Worm (Caenorhabditis elegans) whole organism, L4 larva: Measurements from ENCODE around the gene rml-3.

Source experiments
- D1046.2 ChIP-seq: fragments of 200-800 bp; sonication (Bioruptor generic); IDR thresholded peaks from 2 replicates; pipeline ENCODE4 v1.3.6; 2022; ENCODE audit warnings: missing genetic modification characterization, missing compliant biosample characterization
- F10B5.3 ChIP-seq: sonication (generic microtip); optimal IDR thresholded peaks from 2 replicates; lab custom pipeline; 2016; ENCODE audit warnings: mild to moderate bottlenecking, missing genetic modification characterization, missing compliant biosample characterization
- F26F4.8 ChIP-seq: fragments of 200-800 bp; sonication (Bioruptor generic); conservative IDR thresholded peaks from 2 replicates; pipeline ENCODE4 v1.3.6; 2022; ENCODE audit warnings: missing genetic modification characterization, missing compliant biosample characterization
- F37D6.2 ChIP-seq: sonication (generic microtip); optimal IDR thresholded peaks from 2 replicates; lab custom pipeline; 2016; ENCODE audit warnings: mild to moderate bottlenecking, missing genetic modification characterization, missing compliant biosample characterization
- F44E2.7 ChIP-seq: fragments of 200-800 bp; sonication (Bioruptor generic); IDR thresholded peaks from 2 replicates; pipeline ENCODE4 v2.1.2; 2022; ENCODE audit warnings: missing genetic modification characterization, missing compliant biosample characterization
- R02D3.7 ChIP-seq: fragments of 150-350 bp; sonication (generic microtip); optimal IDR thresholded peaks from 3 replicates; lab custom pipeline; 2014; ENCODE audit warnings: missing biosample characterization, missing genetic modification characterization
- T26A8.4 ChIP-seq: fragments of 200-800 bp; sonication (Bioruptor generic); IDR thresholded peaks from 2 replicates; pipeline ENCODE4 v1.3.6; 2022; ENCODE audit warnings: missing genetic modification characterization, missing compliant biosample characterization
- Y48G9A.11 ChIP-seq: fragments of 200-800 bp; sonication (Bioruptor generic); IDR thresholded peaks from 2 replicates; pipeline ENCODE4 v1.3.6; 2022; ENCODE audit warnings: missing genetic modification reagents, missing genetic modification characterization, missing compliant biosample characterization
- Y5F2A.4 ChIP-seq: fragments of 200-800 bp; sonication (Bioruptor generic); optimal IDR thresholded peaks from 2 replicates; lab custom pipeline; 2018; ENCODE audit warnings: mild to moderate bottlenecking, missing genetic modification characterization, missing compliant biosample characterization
- Y75B8A.6 ChIP-seq: fragments of 200-800 bp; sonication (Bioruptor generic); IDR thresholded peaks from 2 replicates; pipeline ENCODE4 v1.3.6; 2022; ENCODE audit warnings: missing genetic modification reagents, missing genetic modification characterization, missing compliant biosample characterization
- attf-4 ChIP-seq: sonication (generic microtip); optimal IDR thresholded peaks from 3 replicates; lab custom pipeline; 2017; ENCODE audit warnings: missing biosample characterization, missing genetic modification characterization
- ceh-32 ChIP-seq: sonication (generic microtip); optimal IDR thresholded peaks from 2 replicates; lab custom pipeline; 2016; ENCODE audit warnings: mild to moderate bottlenecking, missing genetic modification characterization, missing compliant biosample characterization; ENCODE audit not compliant: poor library complexity
- ceh-44 ChIP-seq: fragments of 200-800 bp; sonication (Bioruptor generic); IDR thresholded peaks from 2 replicates; pipeline ENCODE4 v1.3.6; 2022; ENCODE audit warnings: missing genetic modification reagents, missing genetic modification characterization, missing compliant biosample characterization
- daf-16 ChIP-seq, 3 experiments: sonication (generic microtip); optimal IDR thresholded peaks; 2 replicates each; lab custom pipeline; 2016 to 2017; ENCODE audit warnings: missing genetic modification characterization in 3 of 3, missing genetic modification reagents in 3 of 3, mild to moderate bottlenecking in 2 of 3, missing compliant biosample characterization in 2 of 3, missing biosample characterization in 1 of 3, moderate library complexity in 1 of 3
- dmd-6 ChIP-seq: fragments of 200-800 bp; sonication (Bioruptor generic); IDR thresholded peaks from 2 replicates; pipeline ENCODE4 v1.3.6; 2022; ENCODE audit warnings: missing genetic modification reagents, missing genetic modification characterization, missing compliant biosample characterization
- dmd-8 ChIP-seq: fragments of 200-800 bp; sonication (Bioruptor generic); IDR thresholded peaks from 2 replicates; pipeline ENCODE4 v1.3.6; 2022; ENCODE audit warnings: missing genetic modification characterization, missing compliant biosample characterization
- dmd-9 ChIP-seq: fragments of 200-800 bp; sonication (Bioruptor generic); IDR thresholded peaks from 2 replicates; pipeline ENCODE4 v1.3.6; 2022; ENCODE audit warnings: missing genetic modification reagents, missing genetic modification characterization, missing compliant biosample characterization
- egl-27 ChIP-seq: sonication (generic microtip); optimal IDR thresholded peaks from 3 replicates; lab custom pipeline; 2017; ENCODE audit warnings: missing biosample characterization, missing genetic modification reagents, missing genetic modification characterization
- fkh-10 ChIP-seq: fragments of 150-350 bp; optimal IDR thresholded peaks from 2 replicates; lab custom pipeline; 2014; ENCODE audit warnings: missing biosample characterization, missing genetic modification reagents, missing genetic modification characterization
- jun-1 ChIP-seq: fragments of 150-350 bp; optimal IDR thresholded peaks from 2 replicates; lab custom pipeline; 2014; ENCODE audit warnings: missing biosample characterization, missing genetic modification reagents, missing genetic modification characterization
- lin-13 ChIP-seq: fragments of 150-350 bp; optimal IDR thresholded peaks from 2 replicates; lab custom pipeline; 2014; ENCODE audit warnings: missing biosample characterization, missing genetic modification reagents, missing genetic modification characterization
- lir-3 ChIP-seq: sonication (generic microtip); optimal IDR thresholded peaks from 2 replicates; lab custom pipeline; 2016; ENCODE audit warnings: mild to moderate bottlenecking, missing genetic modification characterization, missing compliant biosample characterization
- lsy-2 ChIP-seq, 2 experiments: fragments of 150-350 bp in 1 of 2; sonication (generic microtip) in 1 of 2; optimal IDR thresholded peaks; 2 replicates each; lab custom pipeline; 2014 to 2017; ENCODE audit warnings: missing biosample characterization in 2 of 2, missing genetic modification characterization in 2 of 2
- madf-5 ChIP-seq, 2 experiments: fragments of 200-800 bp; sonication (Bioruptor generic); IDR thresholded peaks; 2 replicates each; pipeline ENCODE4 v1.3.6; 2022; ENCODE audit warnings: missing compliant biosample characterization in 2 of 2, missing genetic modification characterization in 2 of 2
- mdl-1 ChIP-seq, 2 experiments: fragments of 150-350 bp in 1 of 2; sonication (generic microtip) in 1 of 2; optimal IDR thresholded peaks; 2 replicates each; lab custom pipeline; 2014 to 2017; ENCODE audit warnings: missing biosample characterization in 2 of 2, missing genetic modification characterization in 2 of 2
- mdt-29 ChIP-seq: fragments of 200-800 bp; sonication (Bioruptor generic); IDR thresholded peaks from 2 replicates; pipeline ENCODE4 v1.3.6; 2022; ENCODE audit warnings: missing genetic modification reagents, missing genetic modification characterization, missing compliant biosample characterization
- mxl-2 ChIP-seq: fragments of 200-800 bp; sonication (Bioruptor generic); conservative IDR thresholded peaks from 2 replicates; pipeline ENCODE4 v1.3.6; 2022; ENCODE audit warnings: missing genetic modification reagents, missing genetic modification characterization, missing compliant biosample characterization
- mxl-3 ChIP-seq: fragments of 200-800 bp; sonication (Bioruptor generic); optimal IDR thresholded peaks from 2 replicates; lab custom pipeline; 2018; ENCODE audit warnings: mild to moderate bottlenecking, missing genetic modification characterization, missing compliant biosample characterization
- nhr-10 ChIP-seq: fragments of 150-350 bp; optimal IDR thresholded peaks from 2 replicates; lab custom pipeline; 2014; ENCODE audit warnings: missing biosample characterization, missing genetic modification characterization
- nhr-111 ChIP-seq: fragments of 200-800 bp; sonication (Bioruptor generic); optimal IDR thresholded peaks from 2 replicates; lab custom pipeline; 2018; ENCODE audit warnings: mild to moderate bottlenecking, missing genetic modification characterization, missing compliant biosample characterization
- nhr-237 ChIP-seq: sonication (generic microtip); optimal IDR thresholded peaks from 2 replicates; lab custom pipeline; 2017; ENCODE audit warnings: missing biosample characterization, missing genetic modification characterization
- nhr-25 ChIP-seq: sonication (generic microtip); optimal IDR thresholded peaks from 2 replicates; lab custom pipeline; 2017; ENCODE audit warnings: missing genetic modification characterization, mild to moderate bottlenecking, missing compliant biosample characterization, antibody characterized with exemption, moderate library complexity, borderline replicate concordance; ENCODE audit not compliant: insufficient read depth
- nhr-28 ChIP-seq: fragments of 150-350 bp; optimal IDR thresholded peaks from 2 replicates; lab custom pipeline; 2014; ENCODE audit warnings: missing biosample characterization, missing genetic modification characterization
- nhr-41 ChIP-seq: fragments of 200-800 bp; sonication (Bioruptor generic); IDR thresholded peaks from 2 replicates; pipeline ENCODE4 v1.3.6; 2022; ENCODE audit warnings: missing genetic modification reagents, missing genetic modification characterization, missing compliant biosample characterization
- nhr-42 ChIP-seq: fragments of 200-800 bp; sonication (Bioruptor generic); IDR thresholded peaks from 2 replicates; pipeline ENCODE4 v1.3.6; 2022; ENCODE audit warnings: missing genetic modification characterization, missing compliant biosample characterization
- nhr-48 ChIP-seq: sonication (generic microtip); optimal IDR thresholded peaks from 2 replicates; lab custom pipeline; 2016; ENCODE audit warnings: mild to moderate bottlenecking, missing genetic modification characterization, missing compliant biosample characterization
- nhr-6 ChIP-seq: fragments of 150-350 bp; optimal IDR thresholded peaks from 2 replicates; lab custom pipeline; 2014; ENCODE audit warnings: missing biosample characterization, missing genetic modification characterization
- nhr-77 ChIP-seq: fragments of 150-350 bp; optimal IDR thresholded peaks from 2 replicates; lab custom pipeline; 2014; ENCODE audit warnings: missing biosample characterization, missing genetic modification characterization
- pha-4 ChIP-seq, 2 experiments: fragments of 150-350 bp in 1 of 2; fragments of 200-800 bp in 1 of 2; sonication (Bioruptor generic) in 1 of 2; IDR thresholded peaks in 1 of 2; optimal IDR thresholded peaks in 1 of 2; 2 replicates each; pipeline versions ENCODE4 v1.3.6 to Lab custom; 2014 to 2022; ENCODE audit warnings: missing genetic modification characterization in 2 of 2, missing genetic modification reagents in 2 of 2, missing biosample characterization in 1 of 2, missing compliant biosample characterization in 1 of 2
- php-3 ChIP-seq: fragments of 200-800 bp; sonication (Bioruptor generic); IDR thresholded peaks from 2 replicates; pipeline ENCODE4 v1.3.6; 2022; ENCODE audit warnings: missing genetic modification reagents, missing genetic modification characterization, missing compliant biosample characterization
- saeg-2 ChIP-seq: fragments of 200-800 bp; sonication (Bioruptor generic); IDR thresholded peaks from 2 replicates; pipeline ENCODE4 v1.3.6; 2022; ENCODE audit warnings: missing genetic modification reagents, missing genetic modification characterization, missing compliant biosample characterization
- set-16 ChIP-seq: fragments of 200-800 bp; sonication (Bioruptor generic); IDR thresholded peaks from 2 replicates; pipeline ENCODE4 v1.3.6; 2022; ENCODE audit warnings: missing genetic modification reagents, missing genetic modification characterization, missing compliant biosample characterization
- skn-1 ChIP-seq: fragments of 150-350 bp; optimal IDR thresholded peaks from 2 replicates; lab custom pipeline; 2014; ENCODE audit warnings: missing biosample characterization, missing genetic modification characterization
- snpc-1.2 ChIP-seq: fragments of 200-800 bp; sonication (Bioruptor generic); IDR thresholded peaks from 2 replicates; pipeline ENCODE4 v1.3.6; 2022; ENCODE audit warnings: missing genetic modification reagents, missing genetic modification characterization, missing compliant biosample characterization
- spr-1 ChIP-seq: sonication (generic microtip); optimal IDR thresholded peaks from 2 replicates; lab custom pipeline; 2016; ENCODE audit warnings: mild to moderate bottlenecking, missing genetic modification characterization, missing compliant biosample characterization
- tag-97 ChIP-seq: fragments of 200-800 bp; sonication (Bioruptor generic); IDR thresholded peaks from 2 replicates; pipeline ENCODE4 v1.3.6; 2022; ENCODE audit warnings: missing genetic modification characterization, missing compliant biosample characterization
- tra-1 ChIP-seq: fragments of 200-800 bp; sonication (Bioruptor generic); IDR thresholded peaks from 2 replicates; pipeline ENCODE4 v1.3.6; 2022; ENCODE audit warnings: missing genetic modification reagents, missing genetic modification characterization, missing compliant biosample characterization
- vab-7 ChIP-seq: fragments of 200-800 bp; sonication (Bioruptor generic); IDR thresholded peaks from 2 replicates; pipeline ENCODE4 v1.3.6; 2022; ENCODE audit warnings: missing genetic modification reagents, missing genetic modification characterization, missing compliant biosample characterization
- zag-1 ChIP-seq: fragments of 150-350 bp; optimal IDR thresholded peaks from 2 replicates; lab custom pipeline; 2014; ENCODE audit warnings: missing biosample characterization, missing genetic modification characterization
- zfp-2 ChIP-seq: sonication (generic microtip); optimal IDR thresholded peaks from 2 replicates; lab custom pipeline; 2016; ENCODE audit warnings: mild to moderate bottlenecking, missing genetic modification characterization, missing compliant biosample characterization
- ztf-11 ChIP-seq: fragments of 150-350 bp; optimal IDR thresholded peaks from 2 replicates; lab custom pipeline; 2014; ENCODE audit warnings: missing biosample characterization, missing genetic modification characterization

The rml-3 gene

DNA sequence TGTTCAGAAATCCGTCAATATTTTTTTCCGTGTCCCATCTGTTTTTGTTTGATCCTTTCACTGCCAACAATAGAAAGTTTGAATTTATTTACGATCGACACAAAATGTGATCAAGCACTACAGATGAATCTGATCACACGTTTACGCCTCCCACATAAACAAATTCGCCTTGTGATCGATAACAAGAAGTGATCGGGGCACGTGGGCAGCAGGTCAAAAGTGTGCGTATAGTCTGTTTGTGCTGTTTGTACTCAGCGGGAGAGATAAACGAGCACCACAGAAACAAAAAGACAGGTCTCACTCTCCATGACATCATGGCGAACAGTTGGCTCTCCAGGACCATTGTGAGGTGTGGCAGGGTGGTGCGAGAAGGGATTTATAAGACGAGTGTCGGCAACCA, 16.7 kb upstream of the rml-3 start (continued):
- TF ChIP-seq nhr-25 (tag; lab: Kevin White, UChicago) (no peak), skn-1 (no peak), R02D3.7 (tag; lab: Kevin White, UChicago) (no peak), dmd-6 (peak; percentile 96), nhr-10 (tag; lab: Kevin White, UChicago) (peak; percentile 84), dmd-9 (no peak), F44E2.7 (GFP tag; lab: Robert Waterston, UW) (no peak), nhr-77 (tag; lab: Kevin White, UChicago) (peak; percentile 78), nhr-237 (tag; lab: Kevin White, UChicago) (no peak), lin-13 (no peak), F26F4.8 (GFP tag; lab: Robert Waterston, UW) (no peak), mdl-1 (tag; optimal IDR thresholded peaks at IDR 0.05; lab: Kevin White, UChicago) (peak; percentile 49 to 94), saeg-2 (GFP tag; lab: Robert Waterston, UW) (peak; percentile 83), T26A8.4 (GFP tag; lab: Robert Waterston, UW) (peak; percentile 52), tag-97 (GFP tag; lab: Robert Waterston, UW) (no peak), F37D6.2 (tag; lab: Kevin White, UChicago) (no peak), spr-1 (no peak), nhr-41 (GFP tag; lab: Robert Waterston, UW) (no peak), fkh-10 (GFP tag; lab: Kevin White, UChicago) (no peak), set-16 (peak; percentile 45; the same call in 1 of the 2 replicates), Y75B8A.6 (GFP tag; lab: Robert Waterston, UW) (no peak), zfp-2 (tag; lab: Kevin White, UChicago) (no peak), pha-4 (GFP tag; IDR thresholded peaks at IDR 0.05; lab: Robert Waterston, UW) (peak; percentile 63), pha-4 (tag; optimal IDR thresholded peaks at IDR 0.05; lab: Kevin White, UChicago) (peak; percentile 66), nhr-6 (peak; percentile 44), egl-27 (tag; lab: Kevin White, UChicago) (no peak), D1046.2 (GFP tag; lab: Robert Waterston, UW) (no peak), zag-1 (tag; lab: Kevin White, UChicago) (no peak), php-3 (GFP tag; lab: Robert Waterston, UW) (peak; percentile 92), Y5F2A.4 (no peak), snpc-1.2 (GFP tag; lab: Robert Waterston, UW) (0 out of 2 replicates have a peak, but pooled peaks have one; percentile 24), jun-1 (peak; percentile 34), vab-7 (GFP tag; lab: Robert Waterston, UW) (no peak; the same call in 1 of the 2 replicates), ztf-11 (tag; lab: Kevin White, UChicago) (no peak), ceh-32 (tag; lab: Kevin White, UChicago) (no peak), mdt-29 (GFP tag; lab: Robert Waterston, UW) (peak; percentile 89), mxl-3 (peak; percentile 92), lsy-2 (tag; optimal IDR thresholded peaks at IDR 0.05; lab: Kevin White, UChicago) (peak; percentile 38 to 63), nhr-111 (GFP tag; lab: Kevin White, UChicago) (no peak), nhr-48 (tag; lab: Kevin White, UChicago) (peak; percentile 87), nhr-42 (GFP tag; lab: Robert Waterston, UW) (no peak; the same call in 1 of the 2 replicates), daf-16 (GFP tag; optimal IDR thresholded peaks at IDR 0.05; lab: Kevin White, UChicago) (peak; percentile 59 to 96), daf-16 (tag; optimal IDR thresholded peaks at IDR 0.05; lab: Kevin White, UChicago) (peak; percentile 99), tra-1 (GFP tag; lab: Robert Waterston, UW) (peak; percentile 92), ceh-44 (GFP tag; lab: Robert Waterston, UW) (no peak), nhr-28 (tag; lab: Kevin White, UChicago) (peak; percentile 100), attf-4 (no peak), dmd-8 (GFP tag; lab: Robert Waterston, UW) (no peak), madf-5 (GFP tag; IDR thresholded peaks at IDR 0.05; lab: Robert Waterston, UW) (no peak), lir-3 (tag; lab: Kevin White, UChicago) (no peak), Y48G9A.11 (no peak), mxl-2 (GFP tag; lab: Robert Waterston, UW) (peak; percentile 76), F10B5.3 (tag; lab: Kevin White, UChicago) (no peak)
